Worm (Caenorhabditis elegans) whole organism, late embryonic: Measurements from ENCODE around the gene blos-4.

Experiments
- ceh-9 ChIP-seq: sonication (generic microtip); optimal IDR thresholded peaks from 2 replicates; lab custom pipeline; 2016; ENCODE audit warnings: mild to moderate bottlenecking, missing genetic modification characterization, inconsistent platforms, missing compliant biosample characterization
- dmd-4 ChIP-seq: sonication (generic microtip); optimal IDR thresholded peaks from 2 replicates; lab custom pipeline; 2016; ENCODE audit warnings: borderline replicate concordance, missing genetic modification characterization, missing compliant biosample characterization
- nfya-1 ChIP-seq: sonication (generic microtip); optimal IDR thresholded peaks from 2 replicates; lab custom pipeline; 2017; ENCODE audit warnings: missing genetic modification characterization, mild to moderate bottlenecking, missing compliant biosample characterization, antibody characterized with exemption, moderate library complexity
- pha-4 ChIP-seq: fragments of 150-350 bp; optimal IDR thresholded peaks from 2 replicates; lab custom pipeline; 2018; ENCODE audit warnings: missing biosample characterization, missing genetic modification reagents, missing genetic modification characterization
- sox-2 ChIP-seq: fragments of 200-800 bp; sonication (Bioruptor generic); IDR thresholded peaks from 2 replicates; pipeline ENCODE4 v1.3.6; 2022; ENCODE audit warnings: missing genetic modification reagents, missing genetic modification characterization, missing compliant biosample characterization

ce11 chrII:6235432-6236092 lies 9.5 kb upstream of the blos-4 start, which contains the start of gene T24H7.9:
- no peak for TF ChIP-seq ceh-9
- no peak for TF ChIP-seq pha-4
- no peak for TF ChIP-seq nfya-1
- no peak for TF ChIP-seq dmd-4 (tag; lab: Kevin White, UChicago)
- TF ChIP-seq sox-2 (GFP tag; lab: Robert Waterston, UW), result no peak
